Worm (Caenorhabditis elegans) whole organism, mixed stage, embryonic: ENCODE measurements around the gene drn-1.

Experiments
- M03D4.4 ChIP-seq: sonication (generic microtip); optimal IDR thresholded peaks from 2 replicates; lab custom pipeline; 2017; ENCODE audit warnings: mild to moderate bottlenecking, missing genetic modification characterization, missing compliant biosample characterization
- blmp-1 ChIP-seq: fragments of 150-350 bp; optimal IDR thresholded peaks from 2 replicates; lab custom pipeline; 2014; ENCODE audit warnings: missing biosample characterization, missing genetic modification characterization
- ceh-39 ChIP-seq: fragments of 150-350 bp; optimal IDR thresholded peaks from 2 replicates; lab custom pipeline; 2014; ENCODE audit warnings: missing biosample characterization, missing genetic modification characterization
- ceh-43 ChIP-seq: fragments of 200-800 bp; sonication (Bioruptor generic); optimal IDR thresholded peaks from 2 replicates; lab custom pipeline; 2018; ENCODE audit warnings: mild to moderate bottlenecking, missing genetic modification characterization, moderate library complexity, missing compliant biosample characterization
- ceh-83 ChIP-seq: fragments of 200-800 bp; sonication (Bioruptor generic); optimal IDR thresholded peaks from 2 replicates; lab custom pipeline; 2018; ENCODE audit warnings: mild to moderate bottlenecking, missing genetic modification characterization, missing compliant biosample characterization
- ces-1 ChIP-seq: fragments of 150-350 bp; optimal IDR thresholded peaks from 2 replicates; lab custom pipeline; 2014; ENCODE audit warnings: missing biosample characterization, missing genetic modification reagents, missing genetic modification characterization
- cnd-1 ChIP-seq: fragments of 200-800 bp; sonication (Bioruptor generic); optimal IDR thresholded peaks from 2 replicates; lab custom pipeline; 2018; ENCODE audit warnings: mild to moderate bottlenecking, missing genetic modification characterization, missing compliant biosample characterization
- drap-1 ChIP-seq: fragments of 200-800 bp; sonication (Bioruptor generic); optimal IDR thresholded peaks from 3 replicates; lab custom pipeline; 2018; ENCODE audit warnings: mild to moderate bottlenecking, missing genetic modification characterization, missing compliant biosample characterization
- elt-3 ChIP-seq: fragments of 150-350 bp; optimal IDR thresholded peaks from 2 replicates; lab custom pipeline; 2014; ENCODE audit warnings: missing biosample characterization, missing genetic modification characterization
- flh-1 ChIP-seq: fragments of 200-800 bp; sonication (Bioruptor generic); optimal IDR thresholded peaks from 2 replicates; lab custom pipeline; 2018; ENCODE audit warnings: mild to moderate bottlenecking, missing genetic modification characterization, moderate library complexity, missing compliant biosample characterization
- ham-2 ChIP-seq: fragments of 200-800 bp; sonication (Bioruptor generic); optimal IDR thresholded peaks from 2 replicates; lab custom pipeline; 2018; ENCODE audit warnings: mild to moderate bottlenecking, missing genetic modification characterization, missing compliant biosample characterization
- hlh-1 ChIP-seq: fragments of 150-350 bp; optimal IDR thresholded peaks from 2 replicates; lab custom pipeline; 2014; ENCODE audit warnings: missing biosample characterization, missing genetic modification reagents, missing genetic modification characterization
- lin-32 ChIP-seq: fragments of 200-800 bp; sonication (Bioruptor generic); optimal IDR thresholded peaks from 2 replicates; lab custom pipeline; 2018; ENCODE audit warnings: mild to moderate bottlenecking, missing genetic modification characterization, missing compliant biosample characterization
- lsy-2 ChIP-seq: fragments of 150-350 bp; optimal IDR thresholded peaks from 2 replicates; lab custom pipeline; 2014; ENCODE audit warnings: missing biosample characterization, missing genetic modification characterization
- mep-1 ChIP-seq: fragments of 150-350 bp; optimal IDR thresholded peaks from 2 replicates; lab custom pipeline; 2017; ENCODE audit warnings: missing biosample characterization, missing genetic modification reagents, missing genetic modification characterization, inconsistent platforms
- mls-2 ChIP-seq: sonication (generic microtip); optimal IDR thresholded peaks from 2 replicates; lab custom pipeline; 2016; ENCODE audit warnings: mild to moderate bottlenecking, missing genetic modification characterization, moderate library complexity, missing compliant biosample characterization
- nhr-237 ChIP-seq: fragments of 150-350 bp; optimal IDR thresholded peaks from 2 replicates; lab custom pipeline; 2014; ENCODE audit warnings: missing biosample characterization, missing genetic modification characterization
- nhr-28 ChIP-seq: fragments of 150-350 bp; optimal IDR thresholded peaks from 2 replicates; lab custom pipeline; 2014; ENCODE audit warnings: missing biosample characterization, missing genetic modification characterization
- pha-4 ChIP-seq: fragments of 150-350 bp; optimal IDR thresholded peaks from 2 replicates; lab custom pipeline; 2018; ENCODE audit warnings: missing biosample characterization, missing genetic modification reagents, missing genetic modification characterization
- snpc-4 ChIP-seq: fragments of 150-350 bp; optimal IDR thresholded peaks from 2 replicates; lab custom pipeline; 2014; ENCODE audit warnings: missing biosample characterization, missing genetic modification characterization
- sptf-1 ChIP-seq: sonication (generic microtip); optimal IDR thresholded peaks from 2 replicates; lab custom pipeline; 2017; ENCODE audit warnings: mild to moderate bottlenecking, missing genetic modification characterization, moderate library complexity, missing compliant biosample characterization
- tbx-8 ChIP-seq: fragments of 200-800 bp; sonication (Bioruptor generic); optimal IDR thresholded peaks from 2 replicates; lab custom pipeline; 2018; ENCODE audit warnings: mild to moderate bottlenecking, missing genetic modification characterization, moderate library complexity, missing compliant biosample characterization
- unc-120 ChIP-seq: sonication (generic microtip); optimal IDR thresholded peaks from 2 replicates; lab custom pipeline; 2017; ENCODE audit warnings: missing genetic modification characterization, missing compliant biosample characterization; ENCODE audit not compliant: poor library complexity, severe bottlenecking
- unc-39 ChIP-seq: fragments of 150-350 bp; optimal IDR thresholded peaks from 2 replicates; lab custom pipeline; 2014; ENCODE audit warnings: missing biosample characterization, missing genetic modification characterization
- unc-62 ChIP-seq: fragments of 150-350 bp; optimal IDR thresholded peaks from 2 replicates; lab custom pipeline; 2014; ENCODE audit warnings: missing biosample characterization, missing genetic modification reagents, missing genetic modification characterization
- zip-8 ChIP-seq: fragments of 150-350 bp; optimal IDR thresholded peaks from 2 replicates; lab custom pipeline; 2014; ENCODE audit warnings: missing biosample characterization, missing genetic modification characterization
- ztf-11 ChIP-seq: fragments of 150-350 bp; optimal IDR thresholded peaks from 2 replicates; lab custom pipeline; 2014; ENCODE audit warnings: missing biosample characterization, missing genetic modification characterization

drn-1 gene

DNA sequence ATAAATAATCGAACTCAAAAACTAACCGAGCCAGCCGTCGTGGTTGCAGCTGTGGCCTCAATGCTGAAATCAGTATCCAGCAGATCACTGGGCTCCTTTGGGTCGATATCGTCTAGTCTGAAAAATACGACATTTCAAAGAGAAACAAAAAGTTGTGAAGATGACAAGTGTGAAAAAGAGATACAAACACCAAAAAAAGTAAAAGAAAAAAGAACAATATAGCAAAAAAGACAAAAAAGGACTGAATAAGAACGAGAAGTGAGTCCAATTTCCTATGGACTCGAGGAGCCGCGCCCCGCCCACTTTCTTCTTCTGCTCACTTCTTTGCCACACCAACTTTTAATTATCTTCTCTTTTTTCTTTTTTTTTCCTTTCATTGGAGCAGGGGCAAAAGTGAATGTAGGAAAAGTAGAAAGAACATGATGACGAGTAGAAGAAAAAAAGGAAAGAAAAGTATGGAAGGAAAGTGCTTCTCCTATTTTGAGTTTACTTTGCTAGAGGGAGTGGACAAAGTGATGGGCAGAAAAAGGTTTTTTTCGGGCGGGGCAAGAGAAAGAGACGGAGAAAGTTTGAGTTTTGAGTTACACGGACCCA is at the start of gene drn-1:
Gene drn-1, minus strand, starts transcription at position 117 of the 594 bp plus-strand sequence.
- TF ChIP-seq ces-1 (GFP tag; lab: Kevin White, UChicago) (no peak), unc-120 (no peak), M03D4.4 (tag; lab: Kevin White, UChicago) (no peak), hlh-1 (no peak), ham-2 (no peak), mep-1 (tag; lab: Kevin White, UChicago) (no peak), snpc-4 (tag; lab: Kevin White, UChicago) (no peak), cnd-1 (no peak)

DNA sequence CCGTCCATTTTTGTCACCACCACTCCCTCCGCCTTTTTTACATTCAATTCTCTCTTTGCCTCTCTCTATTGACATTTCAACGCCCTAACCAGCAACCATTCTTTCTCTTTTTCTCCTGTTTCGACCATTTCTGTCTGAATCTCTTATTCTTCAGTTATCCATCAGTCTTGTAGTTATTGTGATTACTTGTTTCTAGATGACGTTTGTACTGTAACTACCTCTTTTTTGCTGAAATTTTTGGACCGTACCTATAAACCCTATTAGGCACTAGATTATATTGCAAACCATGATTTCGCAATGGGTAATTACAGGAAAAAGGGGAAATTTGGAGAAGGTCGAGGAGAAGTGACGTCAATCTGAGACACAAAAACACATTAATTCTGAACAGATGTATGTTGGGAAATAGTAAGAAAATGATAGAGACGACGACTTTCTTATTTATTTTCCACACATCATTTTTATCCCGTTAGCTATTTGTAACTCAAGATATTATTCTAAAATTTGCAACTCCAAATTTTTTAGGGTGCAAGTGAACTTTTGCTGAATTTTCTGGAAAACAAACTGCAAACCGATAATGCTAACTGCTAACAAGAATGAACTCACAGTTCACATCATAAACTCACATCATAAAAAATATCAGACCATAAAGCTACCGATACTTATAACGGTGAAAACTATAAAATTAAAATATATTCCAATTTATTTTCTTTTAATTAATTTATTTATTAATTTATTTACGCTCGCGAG is 48.7 kb upstream of the drn-1 start:
- TF ChIP-seq drap-1, result no peak
- TF ChIP-seq pha-4 (tag; lab: Kevin White, UChicago), result peak; percentile 6

DNA sequence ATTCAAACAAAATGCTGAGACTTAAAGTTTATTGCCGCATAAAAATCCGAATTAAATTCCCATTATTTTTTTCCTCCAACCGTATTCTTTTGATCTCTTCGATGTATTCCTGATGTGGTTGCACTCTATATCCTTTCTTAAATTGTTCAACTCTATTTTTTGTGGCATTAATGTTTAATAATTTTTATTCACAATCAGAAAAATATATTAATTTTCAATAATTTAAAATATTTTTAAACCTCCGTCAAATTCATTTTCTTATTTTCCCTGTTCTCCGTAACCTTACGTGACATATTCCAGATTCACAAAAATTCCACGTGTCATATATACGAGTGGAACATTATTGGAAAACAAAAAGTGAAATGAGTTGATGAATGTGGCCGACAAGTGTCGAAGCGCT is 40.1 kb upstream of the drn-1 start, which contains the start of gene gcy-12:
Gene gcy-12, plus strand, starts transcription at position 301 of the 400 bp plus-strand sequence.
- TF ChIP-seq nhr-28 (tag; lab: Kevin White, UChicago), result no peak
- TF ChIP-seq nhr-237, result no peak
- TF ChIP-seq ceh-83 (GFP tag; lab: Kevin White, UChicago), result no peak
- TF ChIP-seq unc-62, result no peak
- no peak for TF ChIP-seq ham-2
- TF ChIP-seq M03D4.4 (tag; lab: Kevin White, UChicago), result no peak
- TF ChIP-seq mep-1 (tag; lab: Kevin White, UChicago), result no peak
- TF ChIP-seq mls-2 (tag; lab: Kevin White, UChicago), result no peak
- no peak for TF ChIP-seq lin-32
- TF ChIP-seq lsy-2 (tag; lab: Kevin White, UChicago), result no peak
- no peak for TF ChIP-seq ceh-43 (GFP tag; lab: Kevin White, UChicago)
- no peak for TF ChIP-seq drap-1

DNA sequence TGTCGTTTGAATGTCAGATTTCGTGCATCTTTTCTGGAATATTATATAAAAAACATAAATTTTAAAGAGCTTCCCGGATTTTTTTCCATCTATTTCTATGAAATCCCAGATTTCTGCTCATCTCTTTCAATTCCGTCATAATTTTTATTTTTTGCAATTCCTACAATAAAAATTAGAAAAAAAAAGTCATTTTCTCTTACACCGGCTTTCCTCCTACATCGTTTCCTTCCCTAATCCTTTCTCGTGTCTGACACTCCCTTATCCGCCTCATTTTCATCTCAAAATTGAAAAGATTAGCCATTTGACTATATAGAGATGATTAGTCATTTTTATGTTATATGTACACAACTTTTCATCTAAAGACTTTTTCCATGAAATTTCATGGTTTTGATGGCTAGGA is 39.1 kb upstream of the drn-1 start:
- TF ChIP-seq elt-3 (tag; lab: Kevin White, UChicago), result no peak
- TF ChIP-seq lsy-2 (tag; lab: Kevin White, UChicago), result no peak
- no peak for TF ChIP-seq nhr-28 (tag; lab: Kevin White, UChicago)

DNA sequence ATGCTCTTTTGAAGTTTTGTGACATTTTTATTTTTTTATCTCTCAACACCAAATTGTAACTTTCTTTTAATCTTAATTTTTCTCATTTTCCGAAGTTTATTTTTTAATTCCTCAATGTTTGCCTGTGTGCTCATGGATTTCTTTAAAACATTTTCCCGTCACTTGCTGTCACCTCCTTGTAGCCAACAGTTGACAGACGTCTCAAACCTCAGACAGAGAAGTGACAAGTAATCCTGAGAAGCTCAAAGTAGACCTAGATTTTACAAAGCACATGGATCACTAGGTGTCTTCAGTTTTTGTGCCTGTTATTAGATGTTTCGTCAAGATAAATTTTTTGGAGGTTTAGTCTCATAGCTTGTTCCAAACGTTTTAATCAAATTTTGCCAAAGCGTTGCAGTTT is 38.1 kb upstream of the drn-1 start:
- TF ChIP-seq blmp-1 (no peak), ztf-11 (tag; lab: Kevin White, UChicago) (no peak), ceh-39 (tag; lab: Kevin White, UChicago) (no peak), mls-2 (tag; lab: Kevin White, UChicago) (no peak), nhr-237 (no peak), ceh-43 (GFP tag; lab: Kevin White, UChicago) (no peak), unc-120 (no peak), hlh-1 (no peak), ces-1 (GFP tag; lab: Kevin White, UChicago) (no peak), sptf-1 (tag; lab: Kevin White, UChicago) (no peak), M03D4.4 (tag; lab: Kevin White, UChicago) (no peak), lsy-2 (tag; lab: Kevin White, UChicago) (no peak), ceh-83 (GFP tag; lab: Kevin White, UChicago) (no peak), tbx-8 (GFP tag; lab: Kevin White, UChicago) (no peak), snpc-4 (tag; lab: Kevin White, UChicago) (no peak), unc-62 (no peak), unc-39 (no peak)

DNA sequence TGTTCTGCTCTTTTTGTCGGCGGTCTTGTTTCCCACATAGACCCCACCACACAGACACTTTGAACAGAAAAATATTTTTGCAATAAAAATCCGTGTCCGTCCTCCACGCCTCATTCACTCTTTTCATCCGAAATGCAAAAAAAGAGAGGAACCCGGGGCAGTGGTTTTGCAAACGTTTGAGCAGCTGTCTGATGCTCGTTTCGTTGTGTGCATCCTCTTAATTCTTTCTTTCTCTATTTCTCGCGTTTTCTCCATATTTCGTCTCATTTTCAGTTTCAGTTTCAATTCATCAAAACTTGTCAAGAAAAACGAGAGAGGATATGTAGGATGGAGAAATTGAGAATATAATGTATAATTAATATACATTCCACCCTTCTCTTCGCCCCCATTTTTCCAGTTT is 37.3 kb upstream of the drn-1 start:
- TF ChIP-seq hlh-1, result peak; percentile 72
- TF ChIP-seq ceh-43 (GFP tag; lab: Kevin White, UChicago), result no peak

DNA sequence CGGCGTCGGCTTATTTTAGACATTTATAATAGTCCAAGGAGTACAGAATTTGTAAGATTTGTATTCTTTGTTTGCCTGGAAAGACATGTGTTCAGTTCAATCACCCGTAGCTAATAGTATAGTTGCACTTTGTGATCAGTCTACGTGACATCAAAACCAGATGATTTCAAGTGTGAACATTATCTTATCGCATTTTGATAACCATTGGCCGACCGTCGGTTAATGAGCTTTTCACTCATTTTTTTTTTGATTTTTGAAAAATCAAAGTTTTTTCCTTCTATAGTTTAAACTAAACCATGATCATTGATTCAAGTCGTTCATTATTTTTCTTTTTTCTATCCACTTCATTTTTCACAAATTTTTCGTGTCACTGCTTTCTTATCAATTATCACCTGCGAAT is 35.6 kb upstream of the drn-1 start:
- TF ChIP-seq ceh-39 (tag; lab: Kevin White, UChicago) (no peak), ztf-11 (tag; lab: Kevin White, UChicago) (no peak), lsy-2 (tag; lab: Kevin White, UChicago) (no peak), flh-1 (GFP tag; lab: Kevin White, UChicago) (no peak), zip-8 (no peak)
